Fruit fly (Drosophila melanogaster) whole organism, embryonic: Measurements from ENCODE around the gene Pgant2.

Experiments
- Bgb ChIP-seq: fragments of 200-800 bp; sonication (Bioruptor generic); IDR thresholded peaks from 2 replicates; pipeline ENCODE4 v1.3.6; 2022; ENCODE audit warnings: missing biosample characterization, missing genetic modification characterization; ENCODE audit not compliant: partially characterized antibody
- C15 ChIP-seq: fragments of 200-800 bp; sonication (Bioruptor generic); IDR thresholded peaks from 3 replicates; pipeline ENCODE4 v1.3.6; 2022; ENCODE audit warnings: missing biosample characterization, missing genetic modification characterization
- CG10366 ChIP-seq: fragments of 200-800 bp; sonication (Bioruptor generic); IDR thresholded peaks from 2 replicates; pipeline ENCODE4 v1.3.6; 2022; ENCODE audit warnings: missing biosample characterization, missing genetic modification characterization
- CG10431 ChIP-seq: fragments of 200-800 bp; sonication (Bioruptor generic); optimal IDR thresholded peaks from 3 replicates; lab custom pipeline; 2018; ENCODE audit warnings: missing biosample characterization, mild to moderate bottlenecking, missing genetic modification characterization
- CG10543 ChIP-seq: fragments of 200-800 bp; sonication (Bioruptor generic); optimal IDR thresholded peaks from 3 replicates; lab custom pipeline; 2017; ENCODE audit warnings: missing biosample characterization, mild to moderate bottlenecking, missing genetic modification characterization, moderate library complexity
- CG14441 ChIP-seq: fragments of 200-800 bp; sonication (Bioruptor generic); IDR thresholded peaks from 2 replicates; pipeline ENCODE4 v1.3.6; 2022; ENCODE audit warnings: missing biosample characterization, missing genetic modification characterization
- CG1529 ChIP-seq: fragments of 200-800 bp; sonication (Bioruptor generic); optimal IDR thresholded peaks from 3 replicates; lab custom pipeline; 2018; ENCODE audit warnings: missing biosample characterization, missing genetic modification characterization
- CG31224 ChIP-seq: fragments of 200-800 bp; sonication (Bioruptor generic); IDR thresholded peaks from 2 replicates; pipeline ENCODE4 v1.3.6; 2022; ENCODE audit warnings: missing biosample characterization, missing genetic modification characterization
- CG3726 ChIP-seq: fragments of 200-800 bp; sonication (Bioruptor generic); IDR thresholded peaks from 3 replicates; pipeline ENCODE4, ENCODE4 v1.3.6; 2022; ENCODE audit warnings: missing biosample characterization, missing genetic modification characterization
- CG42726 ChIP-seq: fragments of 200-800 bp; sonication (Bioruptor generic); IDR thresholded peaks from 2 replicates; pipeline ENCODE4 v1.3.6; 2022; ENCODE audit warnings: missing biosample characterization, missing genetic modification characterization; ENCODE audit not compliant: partially characterized antibody
- CG4617 ChIP-seq: fragments of 200-800 bp; sonication (Bioruptor generic); optimal IDR thresholded peaks from 3 replicates; lab custom pipeline; 2016; ENCODE audit warnings: missing biosample characterization, missing genetic modification characterization, borderline replicate concordance
- CG6654 ChIP-seq: fragments of 200-800 bp; sonication (Bioruptor generic); optimal IDR thresholded peaks from 2 replicates; lab custom pipeline; 2017; ENCODE audit warnings: missing biosample characterization, mild to moderate bottlenecking, missing genetic modification characterization
- CG6689 ChIP-seq: fragments of 200-800 bp; sonication (Bioruptor generic); IDR thresholded peaks from 2 replicates; pipeline ENCODE4 v1.3.6; 2022; ENCODE audit warnings: missing biosample characterization, missing genetic modification characterization
- CG7372 ChIP-seq: fragments of 200-800 bp; sonication (Bioruptor generic); IDR thresholded peaks from 2 replicates; pipeline ENCODE4 v1.3.6; 2022; ENCODE audit warnings: missing biosample characterization, missing genetic modification characterization
- CG7786 ChIP-seq: fragments of 200-800 bp; sonication (Bioruptor generic); optimal IDR thresholded peaks from 2 replicates; lab custom pipeline; 2016; ENCODE audit warnings: missing biosample characterization, missing genetic modification characterization
- D19B ChIP-seq: fragments of 200-800 bp; sonication (Bioruptor generic); optimal IDR thresholded peaks from 2 replicates; lab custom pipeline; 2017; ENCODE audit warnings: missing biosample characterization, mild to moderate bottlenecking, missing genetic modification characterization
- Dip2 ChIP-seq: fragments of 200-800 bp; sonication (Bioruptor generic); IDR thresholded peaks from 2 replicates; pipeline ENCODE4 v1.3.6; 2022; ENCODE audit warnings: missing biosample characterization, missing genetic modification characterization
- E2f2 ChIP-seq: fragments of 200-800 bp; sonication (Bioruptor generic); IDR thresholded peaks from 2 replicates; pipeline ENCODE4 v1.3.6; 2022; ENCODE audit warnings: missing biosample characterization, missing genetic modification characterization
- ERR ChIP-seq: fragments of 200-800 bp; sonication (Bioruptor generic); optimal IDR thresholded peaks from 2 replicates; lab custom pipeline; 2016; ENCODE audit warnings: missing biosample characterization, missing genetic modification characterization
- Gsc ChIP-seq: fragments of 200-800 bp; sonication (Bioruptor generic); IDR thresholded peaks from 2 replicates; pipeline ENCODE4 v1.3.6; 2022; ENCODE audit warnings: missing biosample characterization, missing genetic modification characterization
- H2.0 ChIP-seq: fragments of 200-800 bp; sonication (Bioruptor generic); IDR thresholded peaks from 2 replicates; pipeline ENCODE4 v1.3.6; 2022; ENCODE audit warnings: missing biosample characterization, missing genetic modification characterization
- Hey ChIP-seq: fragments of 200-800 bp; sonication (Bioruptor generic); optimal IDR thresholded peaks from 3 replicates; lab custom pipeline; 2018; ENCODE audit warnings: missing biosample characterization, mild to moderate bottlenecking, missing genetic modification characterization
- Hr51 ChIP-seq, 2 experiments: fragments of 200-800 bp; sonication (Bioruptor generic); optimal IDR thresholded peaks; 2 replicates in 1 of 2; 3 replicates in 1 of 2; lab custom pipeline; 2016 to 2018; ENCODE audit warnings: missing biosample characterization in 2 of 2, missing genetic modification characterization in 2 of 2, mild to moderate bottlenecking in 1 of 2, moderate library complexity in 1 of 2
- Jarid2 ChIP-seq: fragments of 200-800 bp; sonication (Bioruptor generic); optimal IDR thresholded peaks from 3 replicates; lab custom pipeline; 2017; ENCODE audit warnings: mild to moderate bottlenecking, missing biosample characterization, missing genetic modification reagents, missing genetic modification characterization
- Lim3 ChIP-seq: fragments of 200-800 bp; sonication (Bioruptor generic); IDR thresholded peaks from 2 replicates; pipeline ENCODE4 v1.3.6; 2022; ENCODE audit warnings: missing biosample characterization, missing genetic modification characterization
- NFAT ChIP-seq: fragments of 200-800 bp; sonication (Bioruptor generic); IDR thresholded peaks from 2 replicates; pipeline ENCODE4 v1.3.6; 2022; ENCODE audit warnings: missing biosample characterization, missing genetic modification characterization
- NK7.1 ChIP-seq: fragments of 200-800 bp; sonication (Bioruptor generic); optimal IDR thresholded peaks from 3 replicates; lab custom pipeline; 2016; ENCODE audit warnings: missing biosample characterization, missing genetic modification characterization
- Nf-YC ChIP-seq: fragments of 200-800 bp; optimal IDR thresholded peaks from 3 replicates; lab custom pipeline; 2019; ENCODE audit warnings: missing biosample characterization, mild to moderate bottlenecking, missing genetic modification characterization, moderate library complexity
- Rfx ChIP-seq: fragments of 200-800 bp; sonication (Bioruptor generic); IDR thresholded peaks from 2 replicates; pipeline ENCODE4 v1.3.6; 2022; ENCODE audit warnings: missing biosample characterization, missing genetic modification characterization
- Ssrp ChIP-seq: fragments of 200-800 bp; sonication (Bioruptor generic); optimal IDR thresholded peaks from 2 replicates; lab custom pipeline; 2018; ENCODE audit warnings: missing biosample characterization, mild to moderate bottlenecking, missing genetic modification characterization, moderate library complexity
- Stat92E ChIP-seq, 3 experiments: fragments of >200 bp in 2 of 3; fragments of 200-800 bp in 1 of 3; sonication (Bioruptor generic) in 1 of 3; optimal IDR thresholded peaks; 2 replicates each; lab custom pipeline; 2017 to 2019; ENCODE audit warnings: missing biosample characterization in 3 of 3, missing genetic modification characterization in 3 of 3, mild to moderate bottlenecking in 1 of 3, moderate library complexity in 1 of 3
- TFAM ChIP-seq: fragments of 200-800 bp; sonication (Bioruptor generic); optimal IDR thresholded peaks from 2 replicates; lab custom pipeline; 2017; ENCODE audit warnings: missing biosample characterization, missing genetic modification characterization, inconsistent platforms
- br ChIP-seq: fragments of >200 bp; optimal IDR thresholded peaks from 2 replicates; lab custom pipeline; 2017
- bsh ChIP-seq, 2 experiments: fragments of 200-800 bp; sonication (Bioruptor generic); optimal IDR thresholded peaks; 2 replicates each; lab custom pipeline; 2017 to 2018; ENCODE audit warnings: mild to moderate bottlenecking in 2 of 2, missing biosample characterization in 2 of 2, missing genetic modification characterization in 2 of 2, moderate library complexity in 1 of 2
- chn ChIP-seq: fragments of 200-800 bp; sonication (Bioruptor generic); optimal IDR thresholded peaks from 2 replicates; lab custom pipeline; 2016; ENCODE audit warnings: missing biosample characterization, missing genetic modification characterization
- crc ChIP-seq: fragments of 200-800 bp; sonication (Bioruptor generic); optimal IDR thresholded peaks from 2 replicates; lab custom pipeline; 2016; ENCODE audit warnings: missing biosample characterization, missing genetic modification characterization
- danr ChIP-seq: fragments of 200-800 bp; sonication (Bioruptor generic); IDR thresholded peaks from 2 replicates; pipeline ENCODE4 v1.3.6; 2022; ENCODE audit warnings: missing biosample characterization, missing genetic modification characterization
- emc ChIP-seq: fragments of 200-800 bp; sonication (Bioruptor generic); optimal IDR thresholded peaks from 2 replicates; lab custom pipeline; 2016; ENCODE audit warnings: missing biosample characterization, missing genetic modification characterization
- eyg ChIP-seq: fragments of 200-800 bp; sonication (Bioruptor generic); optimal IDR thresholded peaks from 3 replicates; lab custom pipeline; 2016; ENCODE audit warnings: missing biosample characterization, missing genetic modification characterization
- fd64A ChIP-seq: fragments of 200-800 bp; sonication (Bioruptor generic); optimal IDR thresholded peaks from 3 replicates; lab custom pipeline; 2018; ENCODE audit warnings: missing biosample characterization, mild to moderate bottlenecking, missing genetic modification characterization
- fd96Cb ChIP-seq: fragments of 200-800 bp; sonication (Bioruptor generic); optimal IDR thresholded peaks from 2 replicates; lab custom pipeline; 2018; ENCODE audit warnings: missing biosample characterization, mild to moderate bottlenecking, missing genetic modification characterization, moderate library complexity
- hbn ChIP-seq: fragments of 200-800 bp; sonication (Bioruptor generic); IDR thresholded peaks from 2 replicates; pipeline ENCODE4 v1.3.6; 2022; ENCODE audit warnings: missing biosample characterization, missing genetic modification characterization; ENCODE audit not compliant: partially characterized antibody
- lola ChIP-seq, 3 experiments: fragments of >200 bp in 2 of 3; fragments of 200-800 bp in 1 of 3; sonication (Bioruptor generic) in 1 of 3; optimal IDR thresholded peaks; 2 replicates each; lab custom pipeline; 2017 to 2019; ENCODE audit warnings: missing biosample characterization in 3 of 3, missing genetic modification characterization in 3 of 3, mild to moderate bottlenecking in 1 of 3, moderate library complexity in 1 of 3
- rib ChIP-seq: fragments of 200-800 bp; sonication (Bioruptor generic); IDR thresholded peaks from 2 replicates; pipeline ENCODE4 v1.3.6; 2022; ENCODE audit warnings: missing biosample characterization, missing genetic modification characterization
- slou ChIP-seq: fragments of 200-800 bp; sonication (Bioruptor generic); optimal IDR thresholded peaks from 3 replicates; lab custom pipeline; 2016; ENCODE audit warnings: missing biosample characterization, missing genetic modification characterization
- slp2 ChIP-seq: fragments of 200-800 bp; sonication (Bioruptor generic); optimal IDR thresholded peaks from 2 replicates; lab custom pipeline; 2016; ENCODE audit warnings: missing biosample characterization, missing genetic modification characterization
- ttk ChIP-seq: fragments of 200-800 bp; sonication (Bioruptor generic); IDR thresholded peaks from 2 replicates; pipeline ENCODE4 v2.1.2; 2022; ENCODE audit warnings: missing biosample characterization, missing genetic modification characterization
- wek ChIP-seq: fragments of 200-800 bp; sonication (Bioruptor generic); optimal IDR thresholded peaks from 3 replicates; lab custom pipeline; 2018; ENCODE audit warnings: missing biosample characterization, mild to moderate bottlenecking, missing genetic modification characterization, moderate library complexity
- zen2 ChIP-seq: fragments of 200-800 bp; sonication (Bioruptor generic); IDR thresholded peaks from 3 replicates; pipeline ENCODE4 v1.3.6; 2022; ENCODE audit warnings: missing biosample characterization, missing genetic modification characterization; ENCODE audit not compliant: partially characterized antibody
- zf30C ChIP-seq: fragments of 200-800 bp; sonication (Bioruptor generic); optimal IDR thresholded peaks from 3 replicates; lab custom pipeline; 2018; ENCODE audit warnings: missing biosample characterization, mild to moderate bottlenecking, missing genetic modification characterization
- zfh2 ChIP-seq: fragments of 200-800 bp; sonication (Bioruptor generic); optimal IDR thresholded peaks from 2 replicates; lab custom pipeline; 2016; ENCODE audit warnings: missing biosample characterization, missing genetic modification characterization

Pgant2 gene

dm6 chr2L:3444789-3445188 lies 18.3 kb upstream of the Pgant2 start (continued):
- TF ChIP-seq danr (0 out of 2 replicates have a peak, but pooled peaks have one; percentile 26), zfh2 (GFP tag; lab: Kevin White, UChicago) (no peak), ttk (peak; percentile 41; the same call in 1 of the 2 replicates), CG10543 (no peak), Ssrp (tag; lab: Kevin White, UChicago) (peak; percentile 26), eyg (GFP tag; lab: Kevin White, UChicago) (no peak), Dip2 (GFP tag; lab: Robert Waterston, UW) (no peak), rib (GFP tag; lab: Robert Waterston, UW) (no peak), TFAM (GFP tag; lab: Kevin White, UChicago) (no peak), CG10431 (GFP tag; lab: Kevin White, UChicago) (no peak), chn (GFP tag; lab: Kevin White, UChicago) (peak; percentile 42), ERR (peak; percentile 22), br (no peak), wek (no peak), hbn (no peak), Gsc (no peak), Stat92E (GFP tag; optimal IDR thresholded peaks at IDR 0.05; lab: Kevin White, UChicago) (no peak), CG10366 (GFP tag; lab: Robert Waterston, UW) (no peak; the same call in 1 of the 2 replicates), CG6654 (no peak), H2.0 (GFP tag; lab: Robert Waterston, UW) (peak; percentile 40; the same call in 1 of the 2 replicates), CG42726 (GFP tag; lab: Robert Waterston, UW) (no peak), crc (GFP tag; lab: Kevin White, UChicago) (no peak), Rfx (GFP tag; lab: Robert Waterston, UW) (peak; percentile 60), CG6689 (GFP tag; lab: Robert Waterston, UW) (peak; percentile 48), Hey (no peak), C15 (GFP tag; lab: Robert Waterston, UW) (no peak), CG4617 (GFP tag; lab: Kevin White, UChicago) (no peak), CG31224 (GFP tag; lab: Robert Waterston, UW) (no peak), NK7.1 (GFP tag; lab: Kevin White, UChicago) (no peak), lola (GFP tag; optimal IDR thresholded peaks at IDR 0.05; lab: Kevin White, UChicago) (peak in 1 of 3 experiments; percentile 15), zen2 (GFP tag; lab: Robert Waterston, UW) (no peak), Jarid2 (GFP tag; lab: Kevin White, UChicago) (no peak), Lim3 (GFP tag; lab: Robert Waterston, UW) (no peak), CG7786 (GFP tag; lab: Kevin White, UChicago) (no peak), slp2 (GFP tag; lab: Kevin White, UChicago) (peak; percentile 26), zf30C (no peak), CG7372 (GFP tag; lab: Robert Waterston, UW) (no peak), emc (no peak), NFAT (GFP tag; lab: Robert Waterston, UW) (no peak), D19B (GFP tag; lab: Kevin White, UChicago) (no peak), bsh (GFP tag; optimal IDR thresholded peaks at IDR 0.05; lab: Kevin White, UChicago) (peak; percentile 46 to 55), Bgb (no peak), E2f2 (0 out of 2 replicates have a peak, but pooled peaks have one; percentile 24), Hr51 (GFP tag; optimal IDR thresholded peaks at IDR 0.05; lab: Kevin White, UChicago) (peak in 1 of 2 experiments; percentile 6), slou (GFP tag; lab: Kevin White, UChicago) (no peak), CG3726 (GFP tag; lab: Robert Waterston, UW) (0 out of 3 replicates have a peak, but pooled peaks have one; percentile 20), fd96Cb (tag; lab: Kevin White, UChicago) (peak; percentile 41), CG14441 (GFP tag; lab: Robert Waterston, UW) (peak; percentile 68), CG1529 (no peak), fd64A (no peak), Nf-YC (tag; lab: Kevin White, UChicago) (no peak)
